Fruit fly (Drosophila melanogaster): ENCODE data around the gene CG16704.

- TF ChIP-seq CG16779 (tag; optimal IDR thresholded peaks at IDR 0.05) = no peak
- no peak for TF ChIP-seq CG6792 (GFP tag; optimal IDR thresholded peaks at IDR 0.05)
These were observed 20.6 kb upstream of the CG16704 start, which contains the start of the genes CG31955 and CG2818 for dm6 chr2L:3712949-3713416.

Data from whole organism, prepupa.